Fruit fly (Drosophila melanogaster) whole organism, embryonic: Measurements from ENCODE around the gene CG46434.

Experiments
- BEAF-32 ChIP-seq: fragments of 200-800 bp; sonication (Bioruptor generic); optimal IDR thresholded peaks from 3 replicates; lab custom pipeline; 2017; ENCODE audit warnings: missing biosample characterization, missing genetic modification characterization, mild to moderate bottlenecking, moderate library complexity, missing genetic modification reagents
- CG10654 ChIP-seq: fragments of 200-800 bp; sonication (Bioruptor generic); optimal IDR thresholded peaks from 2 replicates; lab custom pipeline; 2016; ENCODE audit warnings: missing biosample characterization, missing genetic modification characterization
- CG10959 ChIP-seq: fragments of 200-800 bp; sonication (Bioruptor generic); IDR thresholded peaks from 2 replicates; pipeline ENCODE4 v1.3.6; 2022; ENCODE audit warnings: missing biosample characterization, missing genetic modification characterization
- CG11560 ChIP-seq: fragments of 200-800 bp; sonication (Bioruptor generic); IDR thresholded peaks from 3 replicates; pipeline ENCODE4 v1.3.6; 2022; ENCODE audit warnings: missing biosample characterization, missing genetic modification characterization
- CG11723 ChIP-seq: fragments of 200-800 bp; sonication (Bioruptor generic); optimal IDR thresholded peaks from 2 replicates; lab custom pipeline; 2017; ENCODE audit warnings: missing biosample characterization, mild to moderate bottlenecking, missing genetic modification characterization
- CG12155 ChIP-seq: fragments of 200-800 bp; sonication (Bioruptor generic); optimal IDR thresholded peaks from 3 replicates; lab custom pipeline; 2016; ENCODE audit warnings: missing biosample characterization, missing genetic modification characterization
- CG12391 ChIP-seq: fragments of 200-800 bp; sonication (Bioruptor generic); optimal IDR thresholded peaks from 3 replicates; lab custom pipeline; 2018; ENCODE audit warnings: missing biosample characterization, mild to moderate bottlenecking, missing genetic modification characterization, moderate library complexity
- CG14710 ChIP-seq: fragments of 200-800 bp; sonication (Bioruptor generic); optimal IDR thresholded peaks from 3 replicates; lab custom pipeline; 2019; ENCODE audit warnings: missing biosample characterization, mild to moderate bottlenecking, missing genetic modification characterization, moderate library complexity
- CG15514 ChIP-seq: fragments of 200-800 bp; sonication (Bioruptor generic); optimal IDR thresholded peaks from 3 replicates; lab custom pipeline; 2017; ENCODE audit warnings: missing biosample characterization, missing genetic modification characterization, mild to moderate bottlenecking, moderate library complexity, missing genetic modification reagents
- CG1647 ChIP-seq: fragments of 200-800 bp; sonication (Bioruptor generic); optimal IDR thresholded peaks from 3 replicates; lab custom pipeline; 2016; ENCODE audit warnings: missing biosample characterization, missing genetic modification characterization
- CG16779 ChIP-seq: fragments of 200-800 bp; sonication (Bioruptor generic); IDR thresholded peaks from 2 replicates; pipeline ENCODE4 v1.3.6; 2022; ENCODE audit warnings: missing biosample characterization, missing genetic modification characterization
- CG17328 ChIP-seq: fragments of 200-800 bp; sonication (Bioruptor generic); IDR thresholded peaks from 2 replicates; pipeline ENCODE4 v1.3.6; 2022; ENCODE audit warnings: missing biosample characterization, missing genetic modification characterization
- CG17568 ChIP-seq: fragments of 200-800 bp; sonication (Bioruptor generic); optimal IDR thresholded peaks from 2 replicates; lab custom pipeline; 2018; ENCODE audit warnings: missing biosample characterization, mild to moderate bottlenecking, missing genetic modification characterization, moderate library complexity
- CG18599 ChIP-seq: fragments of 200-800 bp; sonication (Bioruptor generic); optimal IDR thresholded peaks from 3 replicates; lab custom pipeline; 2017; ENCODE audit warnings: missing biosample characterization, missing genetic modification characterization, mild to moderate bottlenecking, moderate library complexity, missing genetic modification reagents
- CG2712 ChIP-seq: fragments of 200-800 bp; optimal IDR thresholded peaks from 3 replicates; lab custom pipeline; 2019; ENCODE audit warnings: missing biosample characterization, mild to moderate bottlenecking, missing genetic modification characterization, moderate library complexity
- CG2875 ChIP-seq: fragments of 200-800 bp; sonication (Bioruptor generic); optimal IDR thresholded peaks from 2 replicates; lab custom pipeline; 2017; ENCODE audit warnings: missing biosample characterization, mild to moderate bottlenecking, missing genetic modification characterization, missing genetic modification reagents
- CG2889 ChIP-seq: fragments of 200-800 bp; sonication (Bioruptor generic); IDR thresholded peaks from 3 replicates; pipeline ENCODE4 v1.3.6; 2022; ENCODE audit warnings: missing biosample characterization, missing genetic modification characterization
- CG34376 ChIP-seq: fragments of 200-800 bp; sonication (Bioruptor generic); optimal IDR thresholded peaks from 2 replicates; lab custom pipeline; 2018; ENCODE audit warnings: missing biosample characterization, mild to moderate bottlenecking, missing genetic modification characterization
- CG6254 ChIP-seq: fragments of 200-800 bp; sonication (Bioruptor generic); optimal IDR thresholded peaks from 3 replicates; lab custom pipeline; 2017; ENCODE audit warnings: mild to moderate bottlenecking, missing biosample characterization, missing genetic modification reagents, missing genetic modification characterization
- CG8388 ChIP-seq: fragments of 200-800 bp; sonication (Bioruptor generic); optimal IDR thresholded peaks from 2 replicates; lab custom pipeline; 2019; ENCODE audit warnings: missing biosample characterization, mild to moderate bottlenecking, missing genetic modification characterization, moderate library complexity
- CG8478 ChIP-seq: fragments of >200 bp; optimal IDR thresholded peaks from 2 replicates; lab custom pipeline; 2018
- Dad ChIP-seq: fragments of 200-800 bp; sonication (Bioruptor generic); optimal IDR thresholded peaks from 3 replicates; lab custom pipeline; 2016; ENCODE audit warnings: missing biosample characterization, missing genetic modification characterization
- HHEX ChIP-seq: fragments of 200-800 bp; sonication (Bioruptor generic); optimal IDR thresholded peaks from 3 replicates; lab custom pipeline; 2017; ENCODE audit warnings: missing biosample characterization, mild to moderate bottlenecking, missing genetic modification characterization, missing genetic modification reagents
- HLHmδ ChIP-seq: fragments of 200-800 bp; sonication (Bioruptor generic); optimal IDR thresholded peaks from 2 replicates; lab custom pipeline; 2018; ENCODE audit warnings: missing biosample characterization, mild to moderate bottlenecking, missing genetic modification characterization, moderate library complexity
- Hey ChIP-seq: fragments of 200-800 bp; sonication (Bioruptor generic); optimal IDR thresholded peaks from 3 replicates; lab custom pipeline; 2018; ENCODE audit warnings: missing biosample characterization, mild to moderate bottlenecking, missing genetic modification characterization
- Hr39 ChIP-seq: fragments of >200 bp; optimal IDR thresholded peaks from 2 replicates; lab custom pipeline; 2017
- Hr78 ChIP-seq, 2 experiments: fragments of 200-800 bp in 1 of 2; fragments of >200 bp in 1 of 2; sonication (Bioruptor generic) in 1 of 2; optimal IDR thresholded peaks; 2 replicates each; lab custom pipeline; 2017 to 2019; ENCODE audit warnings: missing biosample characterization in 2 of 2, missing genetic modification characterization in 2 of 2, mild to moderate bottlenecking in 1 of 2, moderate library complexity in 1 of 2
- Hsf ChIP-seq: fragments of 200-800 bp; sonication (Bioruptor generic); optimal IDR thresholded peaks from 3 replicates; lab custom pipeline; 2016; ENCODE audit warnings: missing biosample characterization, missing genetic modification characterization
- Lpt ChIP-seq: fragments of >200 bp; optimal IDR thresholded peaks from 2 replicates; lab custom pipeline; 2018; ENCODE audit warnings: missing biosample characterization, missing genetic modification characterization
- NC2α ChIP-seq: fragments of 200-800 bp; sonication (Bioruptor generic); optimal IDR thresholded peaks from 2 replicates; lab custom pipeline; 2016; ENCODE audit warnings: missing biosample characterization, missing genetic modification characterization
- abd-A ChIP-seq: fragments of 200-800 bp; sonication (Bioruptor generic); optimal IDR thresholded peaks from 3 replicates; lab custom pipeline; 2019; ENCODE audit warnings: missing biosample characterization, mild to moderate bottlenecking, missing genetic modification characterization, moderate library complexity
- ap ChIP-seq: fragments of 200-800 bp; sonication (Bioruptor generic); IDR thresholded peaks from 2 replicates; pipeline ENCODE4 v1.3.6; 2022; ENCODE audit warnings: missing biosample characterization, missing genetic modification characterization
- ase ChIP-seq: fragments of 200-800 bp; sonication (Bioruptor generic); IDR thresholded peaks from 3 replicates; pipeline ENCODE4 v1.3.6; 2022; ENCODE audit warnings: missing biosample characterization, missing genetic modification characterization
- br ChIP-seq: fragments of >200 bp; optimal IDR thresholded peaks from 2 replicates; lab custom pipeline; 2017
- chinmo ChIP-seq: fragments of 200-800 bp; sonication (Bioruptor generic); IDR thresholded peaks from 4 replicates; pipeline ENCODE4 v1.3.6; 2022; ENCODE audit warnings: missing biosample characterization, missing genetic modification characterization; ENCODE audit not compliant: partially characterized antibody
- dimm ChIP-seq: fragments of 200-800 bp; sonication (Bioruptor generic); IDR thresholded peaks from 2 replicates; pipeline ENCODE4 v1.3.6; 2022; ENCODE audit warnings: missing biosample characterization, missing genetic modification characterization
- ems ChIP-seq: fragments of 200-800 bp; sonication (Bioruptor generic); optimal IDR thresholded peaks from 3 replicates; lab custom pipeline; 2016; ENCODE audit warnings: missing biosample characterization, missing genetic modification characterization
- ewg ChIP-seq: fragments of 200-800 bp; sonication (Bioruptor generic); optimal IDR thresholded peaks from 3 replicates; lab custom pipeline; 2017; ENCODE audit warnings: mild to moderate bottlenecking, missing biosample characterization, missing genetic modification reagents, missing genetic modification characterization
- ham ChIP-seq: fragments of 200-800 bp; sonication (Bioruptor generic); IDR thresholded peaks from 2 replicates; pipeline ENCODE4 v1.3.6; 2022; ENCODE audit warnings: missing biosample characterization, missing genetic modification characterization
- hb ChIP-seq: fragments of 200-800 bp; sonication (Bioruptor generic); IDR thresholded peaks from 3 replicates; pipeline ENCODE4 v1.3.6; 2022; ENCODE audit warnings: missing biosample characterization, missing genetic modification characterization; ENCODE audit not compliant: partially characterized antibody
- her ChIP-seq: fragments of 200-800 bp; sonication (Bioruptor generic); optimal IDR thresholded peaks from 2 replicates; lab custom pipeline; 2016; ENCODE audit warnings: missing biosample characterization, missing genetic modification characterization
- klu ChIP-seq: fragments of 200-800 bp; sonication (Bioruptor generic); IDR thresholded peaks from 2 replicates; pipeline ENCODE4 v1.3.6; 2022; ENCODE audit warnings: missing biosample characterization, missing genetic modification characterization
- lilli ChIP-seq: fragments of 200-800 bp; sonication (Bioruptor generic); optimal IDR thresholded peaks from 3 replicates; lab custom pipeline; 2016; ENCODE audit warnings: missing biosample characterization, missing genetic modification characterization
- mirr ChIP-seq: fragments of 200-800 bp; sonication (Bioruptor generic); optimal IDR thresholded peaks from 3 replicates; lab custom pipeline; 2018; ENCODE audit warnings: missing biosample characterization, mild to moderate bottlenecking, missing genetic modification characterization
- pros ChIP-seq: fragments of 200-800 bp; sonication (Bioruptor generic); optimal IDR thresholded peaks from 3 replicates; lab custom pipeline; 2019; ENCODE audit warnings: missing biosample characterization, mild to moderate bottlenecking, missing genetic modification characterization, moderate library complexity
- run ChIP-seq: fragments of 200-800 bp; sonication (Bioruptor generic); optimal IDR thresholded peaks from 3 replicates; lab custom pipeline; 2018; ENCODE audit warnings: missing biosample characterization, mild to moderate bottlenecking, missing genetic modification characterization
- scrt ChIP-seq: fragments of 200-800 bp; sonication (Bioruptor generic); optimal IDR thresholded peaks from 2 replicates; lab custom pipeline; 2018; ENCODE audit warnings: missing biosample characterization, mild to moderate bottlenecking, missing genetic modification characterization, moderate library complexity
- sd ChIP-seq: fragments of 200-800 bp; sonication (Bioruptor generic); optimal IDR thresholded peaks from 3 replicates; lab custom pipeline; 2018; ENCODE audit warnings: missing biosample characterization, mild to moderate bottlenecking, missing genetic modification characterization, moderate library complexity
- stc ChIP-seq: fragments of 200-800 bp; sonication (Bioruptor generic); IDR thresholded peaks from 2 replicates; pipeline ENCODE4 v1.3.6; 2022; ENCODE audit warnings: missing biosample characterization, missing genetic modification characterization
- tna ChIP-seq: fragments of 200-800 bp; sonication (Bioruptor generic); IDR thresholded peaks from 2 replicates; pipeline ENCODE4 v1.3.6; 2022; ENCODE audit warnings: missing biosample characterization, missing genetic modification characterization; ENCODE audit not compliant: partially characterized antibody
- trem ChIP-seq: fragments of 200-800 bp; optimal IDR thresholded peaks from 3 replicates; lab custom pipeline; 2019; ENCODE audit warnings: missing biosample characterization, mild to moderate bottlenecking, missing genetic modification characterization, moderate library complexity
- vvl ChIP-seq: fragments of 200-800 bp; sonication (Bioruptor generic); IDR thresholded peaks from 2 replicates; pipeline ENCODE4 v1.3.6; 2022; ENCODE audit warnings: missing biosample characterization, missing genetic modification characterization
- zfh2 ChIP-seq: fragments of 200-800 bp; sonication (Bioruptor generic); optimal IDR thresholded peaks from 2 replicates; lab custom pipeline; 2016; ENCODE audit warnings: missing biosample characterization, missing genetic modification characterization

The CG46434 gene

dm6 chr3L:19561745-19562144 is 17.7 kb upstream of the CG46434 start (continued):
- peak; percentile 52 for TF ChIP-seq lilli (GFP tag; lab: Kevin White, UChicago)
- TF ChIP-seq CG12155 (GFP tag; lab: Kevin White, UChicago): peak; percentile 37
- no peak for TF ChIP-seq CG34376 (GFP tag; lab: Kevin White, UChicago)
- no peak for TF ChIP-seq dimm (GFP tag; lab: Robert Waterston, UW)
- no peak for TF ChIP-seq CG2875
- TF ChIP-seq ems (GFP tag; lab: Kevin White, UChicago): no peak
- no peak for TF ChIP-seq her (GFP tag; lab: Kevin White, UChicago)
- TF ChIP-seq CG18599 (GFP tag; lab: Kevin White, UChicago): peak; percentile 57
- TF ChIP-seq vvl: no peak
- TF ChIP-seq hb: no peak
- no peak for TF ChIP-seq ewg
- no peak for TF ChIP-seq Hey (tag; lab: Kevin White, UChicago)
- TF ChIP-seq Dad (GFP tag; lab: Kevin White, UChicago): no peak
- TF ChIP-seq CG2712 (tag; lab: Kevin White, UChicago): peak; percentile 45
- no peak for TF ChIP-seq mirr (GFP tag; lab: Kevin White, UChicago)
- no peak for TF ChIP-seq CG2889
- TF ChIP-seq CG8478 (lab: Kevin White, UChicago): no peak
- peak; percentile 23 for TF ChIP-seq CG15514 (GFP tag; lab: Kevin White, UChicago)
- no peak for TF ChIP-seq tna (GFP tag; lab: Robert Waterston, UW)
- TF ChIP-seq CG1647 (GFP tag; lab: Kevin White, UChicago): no peak
- no peak for TF ChIP-seq ase (GFP tag; lab: Robert Waterston, UW)
- no peak for TF ChIP-seq ham (GFP tag; lab: Robert Waterston, UW)
- no peak for TF ChIP-seq br (lab: Kevin White, UChicago)
- TF ChIP-seq chinmo: no peak
- TF ChIP-seq sd: no peak
- no peak for TF ChIP-seq Hsf (GFP tag; lab: Kevin White, UChicago)
- TF ChIP-seq klu (GFP tag; lab: Robert Waterston, UW): no peak
- no peak for TF ChIP-seq stc (GFP tag; lab: Robert Waterston, UW)
- no peak for TF ChIP-seq CG14710 (tag; lab: Kevin White, UChicago)
- TF ChIP-seq HLHmδ (GFP tag; lab: Kevin White, UChicago): no peak
- no peak for TF ChIP-seq trem
- TF ChIP-seq CG16779 (GFP tag; lab: Robert Waterston, UW): no peak
- TF ChIP-seq CG10654: no peak
- no peak for TF ChIP-seq CG6254 (GFP tag; lab: Kevin White, UChicago)
- TF ChIP-seq BEAF-32 (GFP tag; lab: Kevin White, UChicago): no peak
- no peak for TF ChIP-seq CG11723 (GFP tag; lab: Kevin White, UChicago)
- TF ChIP-seq scrt (GFP tag; lab: Kevin White, UChicago): peak; percentile 33
- TF ChIP-seq CG12391 (tag; lab: Kevin White, UChicago): peak; percentile 22
- TF ChIP-seq pros: no peak
- TF ChIP-seq CG11560 (tag; lab: Robert Waterston, UW): no peak
- no peak for TF ChIP-seq CG10959 (GFP tag; lab: Robert Waterston, UW)
- no peak for TF ChIP-seq run
- no peak for TF ChIP-seq CG17328 (GFP tag; lab: Robert Waterston, UW)
- TF ChIP-seq CG8388: no peak
- TF ChIP-seq HHEX (GFP tag; lab: Kevin White, UChicago): no peak
- TF ChIP-seq NC2α (GFP tag; lab: Kevin White, UChicago): no peak
- TF ChIP-seq Hr39: no peak
- no peak for TF ChIP-seq abd-A (tag; lab: Kevin White, UChicago)
- no peak for TF ChIP-seq CG17568 (GFP tag; lab: Kevin White, UChicago)
- TF ChIP-seq zfh2 (GFP tag; lab: Kevin White, UChicago): peak; percentile 1
- no peak for TF ChIP-seq Hr78 (GFP tag; optimal IDR thresholded peaks at IDR 0.05; lab: Kevin White, UChicago)
- TF ChIP-seq Lpt (GFP tag; lab: Kevin White, UChicago): no peak
- TF ChIP-seq ap: no peak
